Worm (Caenorhabditis elegans) whole organism, L2 larva: ENCODE data around the gene C05D2.8.

ENCODE experiments used
- R02D3.7 ChIP-seq: fragments of 150-350 bp; optimal IDR thresholded peaks from 2 replicates; lab custom pipeline; 2014; ENCODE audit warnings: missing biosample characterization, missing genetic modification characterization
- egl-27 ChIP-seq: sonication (generic microtip); optimal IDR thresholded peaks from 3 replicates; lab custom pipeline; 2017; ENCODE audit warnings: missing biosample characterization, missing genetic modification reagents, missing genetic modification characterization
- gmeb-1 ChIP-seq: fragments of 150-350 bp; optimal IDR thresholded peaks from 2 replicates; lab custom pipeline; 2014; ENCODE audit warnings: missing biosample characterization, missing genetic modification characterization
- snpc-4 ChIP-seq: fragments of 150-350 bp; optimal IDR thresholded peaks from 2 replicates; lab custom pipeline; 2014; ENCODE audit warnings: missing biosample characterization, missing genetic modification characterization

DNA sequence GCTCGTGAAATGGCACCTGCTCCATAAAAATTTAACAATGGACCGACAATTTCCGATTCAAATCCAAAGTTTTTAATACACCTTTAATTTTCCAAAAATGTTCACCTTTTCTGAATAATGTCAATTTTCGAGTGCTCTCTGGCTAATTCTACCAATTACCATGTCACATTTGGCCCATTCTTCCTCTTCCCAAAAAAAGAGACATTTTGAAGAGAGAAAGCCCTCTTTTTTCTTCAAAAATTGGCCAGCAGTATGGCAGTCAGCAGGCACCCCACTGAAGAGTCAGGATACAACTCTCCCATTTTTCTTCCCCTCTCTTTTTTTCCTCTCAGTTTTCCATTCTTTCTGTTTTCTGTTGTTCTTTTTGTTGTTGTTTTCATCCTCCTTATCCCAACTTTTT, 24.4 kb upstream of the C05D2.8 start:
- TF ChIP-seq egl-27 (tag; lab: Kevin White, UChicago) (no peak), R02D3.7 (no peak), gmeb-1 (tag; lab: Kevin White, UChicago) (no peak), snpc-4 (tag; lab: Kevin White, UChicago) (no peak)
